Fruit fly (Drosophila melanogaster) whole organism, embryonic: ENCODE data around the gene Kdm5.

ENCODE experiments used
- ATbp ChIP-seq: fragments of 200-800 bp; sonication (Bioruptor generic); optimal IDR thresholded peaks from 2 replicates; lab custom pipeline; 2017; ENCODE audit warnings: missing biosample characterization, mild to moderate bottlenecking, missing genetic modification characterization, missing genetic modification reagents
- CG10321 ChIP-seq: fragments of 200-800 bp; sonication (Bioruptor generic); IDR thresholded peaks from 2 replicates; pipeline ENCODE4 v1.3.6; 2022; ENCODE audit warnings: missing biosample characterization, missing genetic modification characterization
- CG10366 ChIP-seq: fragments of 200-800 bp; sonication (Bioruptor generic); IDR thresholded peaks from 2 replicates; pipeline ENCODE4 v1.3.6; 2022; ENCODE audit warnings: missing biosample characterization, missing genetic modification characterization
- CG12236 ChIP-seq: fragments of 200-800 bp; sonication (Bioruptor generic); optimal IDR thresholded peaks from 2 replicates; lab custom pipeline; 2016; ENCODE audit warnings: missing biosample characterization, missing genetic modification characterization
- CG15601 ChIP-seq: fragments of 200-800 bp; sonication (Bioruptor generic); optimal IDR thresholded peaks from 3 replicates; lab custom pipeline; 2019; ENCODE audit warnings: missing biosample characterization, mild to moderate bottlenecking, missing genetic modification characterization, moderate library complexity
- CG16813 ChIP-seq: fragments of 200-800 bp; sonication (Bioruptor generic); IDR thresholded peaks from 3 replicates; pipeline ENCODE4 v1.3.6; 2022; ENCODE audit warnings: missing biosample characterization, missing genetic modification characterization; ENCODE audit not compliant: partially characterized antibody
- CG17186 ChIP-seq: fragments of 200-800 bp; sonication (Bioruptor generic); optimal IDR thresholded peaks from 3 replicates; lab custom pipeline; 2017; ENCODE audit warnings: missing biosample characterization, missing genetic modification reagents, missing genetic modification characterization
- CG31441 ChIP-seq: fragments of 200-800 bp; sonication (Bioruptor generic); IDR thresholded peaks from 2 replicates; pipeline ENCODE4 v1.3.6; 2022; ENCODE audit warnings: missing biosample characterization, missing genetic modification characterization
- CG32772 ChIP-seq: fragments of 200-800 bp; sonication (Bioruptor generic); IDR thresholded peaks from 2 replicates; pipeline ENCODE4 v1.3.6; 2022; ENCODE audit warnings: missing biosample characterization, missing genetic modification characterization
- CG3995 ChIP-seq: fragments of 200-800 bp; sonication (Bioruptor generic); optimal IDR thresholded peaks from 3 replicates; lab custom pipeline; 2016; ENCODE audit warnings: missing biosample characterization, missing genetic modification characterization
- CG42726 ChIP-seq: fragments of 200-800 bp; sonication (Bioruptor generic); IDR thresholded peaks from 2 replicates; pipeline ENCODE4 v1.3.6; 2022; ENCODE audit warnings: missing biosample characterization, missing genetic modification characterization; ENCODE audit not compliant: partially characterized antibody
- CG4424 ChIP-seq: fragments of 200-800 bp; sonication (Bioruptor generic); optimal IDR thresholded peaks from 3 replicates; lab custom pipeline; 2016; ENCODE audit warnings: missing biosample characterization, missing genetic modification characterization
- CG5180 ChIP-seq: fragments of 200-800 bp; sonication (Bioruptor generic); optimal IDR thresholded peaks from 3 replicates; lab custom pipeline; 2017; ENCODE audit warnings: missing biosample characterization, missing genetic modification characterization, mild to moderate bottlenecking, moderate library complexity, missing genetic modification reagents
- CG6689 ChIP-seq: fragments of 200-800 bp; sonication (Bioruptor generic); IDR thresholded peaks from 2 replicates; pipeline ENCODE4 v1.3.6; 2022; ENCODE audit warnings: missing biosample characterization, missing genetic modification characterization
- CG8388 ChIP-seq: fragments of 200-800 bp; sonication (Bioruptor generic); optimal IDR thresholded peaks from 2 replicates; lab custom pipeline; 2019; ENCODE audit warnings: missing biosample characterization, mild to moderate bottlenecking, missing genetic modification characterization, moderate library complexity
- Deaf1 ChIP-seq: fragments of 200-800 bp; optimal IDR thresholded peaks from 3 replicates; lab custom pipeline; 2019; ENCODE audit warnings: missing biosample characterization, mild to moderate bottlenecking, missing genetic modification characterization, moderate library complexity
- Doc3 ChIP-seq: fragments of 200-800 bp; sonication (Bioruptor generic); IDR thresholded peaks from 3 replicates; pipeline ENCODE4 v1.3.6; 2022; ENCODE audit warnings: missing biosample characterization, missing genetic modification characterization; ENCODE audit not compliant: partially characterized antibody
- Dref ChIP-seq: fragments of 200-800 bp; sonication (Bioruptor generic); IDR thresholded peaks from 2 replicates; pipeline ENCODE4 v1.3.6; 2022; ENCODE audit warnings: missing biosample characterization, missing genetic modification characterization
- H2.0 ChIP-seq: fragments of 200-800 bp; sonication (Bioruptor generic); IDR thresholded peaks from 2 replicates; pipeline ENCODE4 v1.3.6; 2022; ENCODE audit warnings: missing biosample characterization, missing genetic modification characterization
- Max ChIP-seq: fragments of 200-800 bp; sonication (Bioruptor generic); optimal IDR thresholded peaks from 2 replicates; lab custom pipeline; 2016; ENCODE audit warnings: missing biosample characterization, mild to moderate bottlenecking, missing genetic modification characterization
- Pdp1 ChIP-seq, 2 experiments: fragments of 200-800 bp; sonication (Bioruptor generic); optimal IDR thresholded peaks; 3 replicates each; lab custom pipeline; 2016; ENCODE audit warnings: missing biosample characterization in 2 of 2, missing genetic modification characterization in 2 of 2, mild to moderate bottlenecking in 1 of 2, moderate library complexity in 1 of 2
- Sox100B ChIP-seq: fragments of 200-800 bp; sonication (Bioruptor generic); optimal IDR thresholded peaks from 3 replicates; lab custom pipeline; 2018; ENCODE audit warnings: missing biosample characterization, mild to moderate bottlenecking, missing genetic modification characterization
- Sox102F ChIP-seq: fragments of 200-800 bp; sonication (Bioruptor generic); optimal IDR thresholded peaks from 2 replicates; lab custom pipeline; 2018; ENCODE audit warnings: missing biosample characterization, mild to moderate bottlenecking, missing genetic modification characterization, moderate library complexity
- bigmax ChIP-seq: fragments of 200-800 bp; sonication (Bioruptor generic); optimal IDR thresholded peaks from 2 replicates; lab custom pipeline; 2018; ENCODE audit warnings: missing biosample characterization, mild to moderate bottlenecking, missing genetic modification characterization
- bsh ChIP-seq, 2 experiments: fragments of 200-800 bp; sonication (Bioruptor generic); optimal IDR thresholded peaks; 2 replicates each; lab custom pipeline; 2017 to 2018; ENCODE audit warnings: mild to moderate bottlenecking in 2 of 2, missing biosample characterization in 2 of 2, missing genetic modification characterization in 2 of 2, moderate library complexity in 1 of 2
- cad ChIP-seq: fragments of >200 bp; optimal IDR thresholded peaks from 2 replicates; lab custom pipeline; 2017; ENCODE audit warnings: missing biosample characterization, missing genetic modification characterization
- danr ChIP-seq: fragments of 200-800 bp; sonication (Bioruptor generic); IDR thresholded peaks from 2 replicates; pipeline ENCODE4 v1.3.6; 2022; ENCODE audit warnings: missing biosample characterization, missing genetic modification characterization
- dm ChIP-seq: fragments of 200-800 bp; sonication (Bioruptor generic); optimal IDR thresholded peaks from 3 replicates; lab custom pipeline; 2016; ENCODE audit warnings: missing biosample characterization, missing genetic modification characterization
- fru ChIP-seq: fragments of >200 bp; optimal IDR thresholded peaks from 2 replicates; lab custom pipeline; 2017
- gem ChIP-seq: fragments of 200-800 bp; sonication (Bioruptor generic); optimal IDR thresholded peaks from 2 replicates; lab custom pipeline; 2019; ENCODE audit warnings: missing biosample characterization, mild to moderate bottlenecking, missing genetic modification characterization, moderate library complexity
- grau ChIP-seq: fragments of 200-800 bp; optimal IDR thresholded peaks from 3 replicates; lab custom pipeline; 2019; ENCODE audit warnings: missing biosample characterization, mild to moderate bottlenecking, missing genetic modification characterization, moderate library complexity
- gsb ChIP-seq: fragments of 200-800 bp; sonication (Bioruptor generic); IDR thresholded peaks from 2 replicates; pipeline ENCODE4 v1.3.6; 2022; ENCODE audit warnings: missing biosample characterization, missing genetic modification characterization
- h ChIP-seq: fragments of >200 bp; optimal IDR thresholded peaks from 2 replicates; lab custom pipeline; 2017
- insv ChIP-seq, 2 experiments: fragments of 200-800 bp; sonication (Bioruptor generic); optimal IDR thresholded peaks; 3 replicates each; lab custom pipeline; 2016 to 2018; ENCODE audit warnings: missing biosample characterization in 2 of 2, missing genetic modification characterization in 2 of 2
- inv ChIP-seq: fragments of 200-800 bp; sonication (Bioruptor generic); IDR thresholded peaks from 2 replicates; pipeline ENCODE4 v1.3.6; 2022; ENCODE audit warnings: missing biosample characterization, missing genetic modification characterization; ENCODE audit not compliant: partially characterized antibody
- ken ChIP-seq: fragments of 200-800 bp; sonication (Bioruptor generic); IDR thresholded peaks from 3 replicates; pipeline ENCODE4 v1.3.6; 2022; ENCODE audit warnings: missing biosample characterization, missing genetic modification characterization
- knrl ChIP-seq: fragments of 200-800 bp; sonication (Bioruptor generic); IDR thresholded peaks from 3 replicates; pipeline ENCODE4 v1.3.6; 2022; ENCODE audit warnings: missing biosample characterization, missing genetic modification characterization; ENCODE audit not compliant: partially characterized antibody
- lab ChIP-seq: fragments of 200-800 bp; sonication (Bioruptor generic); optimal IDR thresholded peaks from 3 replicates; lab custom pipeline; 2017; ENCODE audit warnings: missing biosample characterization, missing genetic modification characterization, mild to moderate bottlenecking, moderate library complexity, missing genetic modification reagents
- lmd ChIP-seq: fragments of 200-800 bp; sonication (Bioruptor generic); IDR thresholded peaks from 2 replicates; pipeline ENCODE4 v1.3.6; 2022; ENCODE audit warnings: missing biosample characterization, missing genetic modification characterization
- nerfin-1 ChIP-seq: fragments of 200-800 bp; sonication (Bioruptor generic); optimal IDR thresholded peaks from 3 replicates; lab custom pipeline; 2019; ENCODE audit warnings: missing biosample characterization, mild to moderate bottlenecking, missing genetic modification characterization, moderate library complexity
- nerfin-2 ChIP-seq: fragments of 200-800 bp; sonication (Bioruptor generic); IDR thresholded peaks from 2 replicates; pipeline ENCODE4 v1.3.6; 2022; ENCODE audit warnings: missing biosample characterization, missing genetic modification characterization; ENCODE audit not compliant: partially characterized antibody
- phol ChIP-seq: fragments of 200-800 bp; sonication (Bioruptor generic); optimal IDR thresholded peaks from 3 replicates; lab custom pipeline; 2018; ENCODE audit warnings: missing biosample characterization, mild to moderate bottlenecking, missing genetic modification characterization, moderate library complexity
- run ChIP-seq: fragments of 200-800 bp; sonication (Bioruptor generic); optimal IDR thresholded peaks from 3 replicates; lab custom pipeline; 2018; ENCODE audit warnings: missing biosample characterization, mild to moderate bottlenecking, missing genetic modification characterization
- scrt ChIP-seq: fragments of 200-800 bp; sonication (Bioruptor generic); optimal IDR thresholded peaks from 2 replicates; lab custom pipeline; 2018; ENCODE audit warnings: missing biosample characterization, mild to moderate bottlenecking, missing genetic modification characterization, moderate library complexity
- sd ChIP-seq: fragments of 200-800 bp; sonication (Bioruptor generic); optimal IDR thresholded peaks from 3 replicates; lab custom pipeline; 2018; ENCODE audit warnings: missing biosample characterization, mild to moderate bottlenecking, missing genetic modification characterization, moderate library complexity
- sug ChIP-seq: fragments of 200-800 bp; optimal IDR thresholded peaks from 2 replicates; lab custom pipeline; 2019; ENCODE audit warnings: missing biosample characterization, mild to moderate bottlenecking, missing genetic modification characterization, moderate library complexity
- tna ChIP-seq: fragments of 200-800 bp; sonication (Bioruptor generic); IDR thresholded peaks from 2 replicates; pipeline ENCODE4 v1.3.6; 2022; ENCODE audit warnings: missing biosample characterization, missing genetic modification characterization; ENCODE audit not compliant: partially characterized antibody
- vnd ChIP-seq: fragments of 200-800 bp; sonication (Bioruptor generic); IDR thresholded peaks from 3 replicates; pipeline ENCODE4 v1.3.6; 2022; ENCODE audit warnings: missing biosample characterization, missing genetic modification characterization; ENCODE audit not compliant: partially characterized antibody
- yki ChIP-seq: fragments of >200 bp; optimal IDR thresholded peaks from 3 replicates; lab custom pipeline; 2018
- zfh2 ChIP-seq: fragments of 200-800 bp; sonication (Bioruptor generic); optimal IDR thresholded peaks from 2 replicates; lab custom pipeline; 2016; ENCODE audit warnings: missing biosample characterization, missing genetic modification characterization

Gene Kdm5

DNA sequence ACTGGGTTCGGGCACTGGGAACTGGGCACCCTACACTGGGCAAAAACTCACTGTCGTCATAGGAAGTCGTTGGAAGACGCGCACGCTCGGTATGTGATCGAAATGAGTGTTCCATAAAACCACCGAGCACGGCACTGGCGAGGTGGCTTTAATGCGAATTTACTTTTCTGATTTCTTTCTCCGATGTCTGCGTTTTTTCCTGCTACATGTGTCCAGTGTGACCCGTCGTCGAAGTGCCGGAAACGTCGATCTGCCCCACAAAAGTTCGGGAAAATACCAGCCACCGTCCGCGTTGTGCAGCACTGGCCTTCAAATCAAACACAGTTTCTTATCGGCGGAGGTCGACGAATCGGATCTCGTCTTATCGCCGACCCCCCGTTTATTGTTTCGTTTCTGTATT, at the start of gene Kdm5 (continued):
- TF ChIP-seq Doc3 (GFP tag; lab: Robert Waterston, UW) = no peak
- peak; percentile 99 for TF ChIP-seq sug (tag; lab: Kevin White, UChicago)
- TF ChIP-seq CG8388 (GFP tag; lab: Kevin White, UChicago) = no peak
- TF ChIP-seq Max (GFP tag; lab: Kevin White, UChicago) = no peak
- TF ChIP-seq danr = peak; percentile 29; the same call in 1 of the 2 replicates
- TF ChIP-seq bsh (GFP tag; optimal IDR thresholded peaks at IDR 0.05; lab: Kevin White, UChicago) = no peak
- TF ChIP-seq CG15601 (tag; lab: Kevin White, UChicago) = peak; percentile 1
- TF ChIP-seq CG16813 (GFP tag; lab: Robert Waterston, UW) = 0 out of 3 replicates have a peak, but pooled peaks have one; percentile 36
- no peak for TF ChIP-seq CG3995
- TF ChIP-seq scrt (GFP tag; lab: Kevin White, UChicago) = no peak
- peak; percentile 64 for TF ChIP-seq zfh2 (GFP tag; lab: Kevin White, UChicago)
- TF ChIP-seq grau (tag; lab: Kevin White, UChicago) = no peak
- TF ChIP-seq inv (GFP tag; lab: Robert Waterston, UW) = 0 out of 2 replicates have a peak, but pooled peaks have one; percentile 20
- TF ChIP-seq bigmax (GFP tag; lab: Kevin White, UChicago) = peak; percentile 31
- TF ChIP-seq run (tag; lab: Kevin White, UChicago) = no peak
- TF ChIP-seq CG6689 = 0 out of 2 replicates have a peak, but pooled peaks have one; percentile 14
- no peak for TF ChIP-seq nerfin-2 (GFP tag; lab: Robert Waterston, UW)
- no peak for TF ChIP-seq CG31441
- no peak for TF ChIP-seq gem (tag; lab: Kevin White, UChicago)
- no peak for TF ChIP-seq h (lab: Kevin White, UChicago)
- TF ChIP-seq ATbp (GFP tag; lab: Kevin White, UChicago) = no peak
- peak; percentile 70 for TF ChIP-seq phol (tag; lab: Kevin White, UChicago)
- TF ChIP-seq ken (GFP tag; lab: Robert Waterston, UW) = peak; percentile 62; the same call in 1 of the 3 replicates
- TF ChIP-seq CG42726 (GFP tag; lab: Robert Waterston, UW) = no peak
- TF ChIP-seq insv (GFP tag; optimal IDR thresholded peaks at IDR 0.05; lab: Kevin White, UChicago) = peak in 1 of 2 experiments; percentile 27
- peak; percentile 61 for TF ChIP-seq Deaf1 (tag; lab: Kevin White, UChicago)
- no peak for TF ChIP-seq nerfin-1 (tag; lab: Kevin White, UChicago)
- 0 out of 3 replicates have a peak, but pooled peaks have one; percentile 12 for TF ChIP-seq knrl (GFP tag; lab: Robert Waterston, UW)
- TF ChIP-seq CG17186 (GFP tag; lab: Kevin White, UChicago) = peak; percentile 38
- no peak for TF ChIP-seq fru (lab: Kevin White, UChicago)
- no peak for TF ChIP-seq CG5180 (GFP tag; lab: Kevin White, UChicago)
- no peak for TF ChIP-seq cad (GFP tag; lab: Kevin White, UChicago)
- TF ChIP-seq Sox100B = no peak
- TF ChIP-seq dm = peak; percentile 44
- TF ChIP-seq sd (tag; lab: Kevin White, UChicago) = no peak
- TF ChIP-seq Sox102F (GFP tag; lab: Kevin White, UChicago) = no peak
- peak; percentile 64 for TF ChIP-seq lab (GFP tag; lab: Kevin White, UChicago)
- TF ChIP-seq CG10366 = peak; percentile 24; the same call in 1 of the 2 replicates
- TF ChIP-seq CG32772 (GFP tag; lab: Robert Waterston, UW) = no peak
- TF ChIP-seq lmd (GFP tag; lab: Robert Waterston, UW) = peak; percentile 25; the same call in 1 of the 2 replicates
- no peak for TF ChIP-seq yki (lab: Kevin White, UChicago)
- no peak for TF ChIP-seq vnd (GFP tag; lab: Robert Waterston, UW)
- no peak for TF ChIP-seq tna (GFP tag; lab: Robert Waterston, UW)
- TF ChIP-seq Pdp1 (GFP tag; optimal IDR thresholded peaks at IDR 0.05; lab: Kevin White, UChicago) = peak in 1 of 2 experiments; percentile 50
- TF ChIP-seq CG12236 (GFP tag; lab: Kevin White, UChicago) = no peak
- TF ChIP-seq CG4424 = no peak
- no peak for TF ChIP-seq H2.0
- no peak for TF ChIP-seq gsb (GFP tag; lab: Robert Waterston, UW)
- TF ChIP-seq CG10321 (GFP tag; lab: Robert Waterston, UW) = no peak
- TF ChIP-seq Dref = peak; percentile 50; the same call in 1 of the 2 replicates
